Worm (Caenorhabditis elegans) whole organism, L2 larva: Measurements from ENCODE around the gene Y45G5AM.5.

Experiments
- nhr-77 ChIP-seq: fragments of 150-350 bp; optimal IDR thresholded peaks from 2 replicates; lab custom pipeline; 2014; ENCODE audit warnings: missing biosample characterization, missing genetic modification characterization
- zag-1 ChIP-seq: fragments of 150-350 bp; optimal IDR thresholded peaks from 2 replicates; lab custom pipeline; 2014; ENCODE audit warnings: missing biosample characterization, missing genetic modification characterization

DNA sequence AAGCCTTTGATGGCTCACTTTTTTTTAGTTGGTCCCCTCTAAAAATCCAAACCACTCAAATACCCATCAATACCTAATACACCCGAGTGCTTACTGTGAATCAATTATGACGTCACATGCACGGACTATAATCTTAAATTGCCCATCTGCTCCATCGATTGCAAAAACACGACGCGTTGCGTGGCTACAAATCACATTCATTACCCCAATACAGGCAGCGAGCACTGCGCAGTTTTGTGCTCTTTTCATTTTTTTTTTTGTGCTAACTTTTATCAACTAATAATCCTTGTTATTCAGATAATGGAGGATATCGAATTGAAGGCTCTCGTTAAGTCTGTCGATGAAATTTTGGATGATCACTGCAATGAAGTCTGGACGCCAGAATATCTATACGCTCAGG is at the start of gene Y45G5AM.5:
- no peak for TF ChIP-seq nhr-77 (tag; lab: Kevin White, UChicago)
- no peak for TF ChIP-seq zag-1
